Fruit fly (Drosophila melanogaster) ovary, adult (tissue): ENCODE measurements around the gene CG11050.

Source experiments
- CG17801 ChIP-seq: fragments of 200-800 bp; optimal IDR thresholded peaks from 2 replicates; lab custom pipeline; 2019; ENCODE audit warnings: missing biosample characterization, mild to moderate bottlenecking, missing genetic modification characterization, moderate library complexity; ENCODE audit not compliant: partially characterized antibody

CG11050 gene

DNA sequence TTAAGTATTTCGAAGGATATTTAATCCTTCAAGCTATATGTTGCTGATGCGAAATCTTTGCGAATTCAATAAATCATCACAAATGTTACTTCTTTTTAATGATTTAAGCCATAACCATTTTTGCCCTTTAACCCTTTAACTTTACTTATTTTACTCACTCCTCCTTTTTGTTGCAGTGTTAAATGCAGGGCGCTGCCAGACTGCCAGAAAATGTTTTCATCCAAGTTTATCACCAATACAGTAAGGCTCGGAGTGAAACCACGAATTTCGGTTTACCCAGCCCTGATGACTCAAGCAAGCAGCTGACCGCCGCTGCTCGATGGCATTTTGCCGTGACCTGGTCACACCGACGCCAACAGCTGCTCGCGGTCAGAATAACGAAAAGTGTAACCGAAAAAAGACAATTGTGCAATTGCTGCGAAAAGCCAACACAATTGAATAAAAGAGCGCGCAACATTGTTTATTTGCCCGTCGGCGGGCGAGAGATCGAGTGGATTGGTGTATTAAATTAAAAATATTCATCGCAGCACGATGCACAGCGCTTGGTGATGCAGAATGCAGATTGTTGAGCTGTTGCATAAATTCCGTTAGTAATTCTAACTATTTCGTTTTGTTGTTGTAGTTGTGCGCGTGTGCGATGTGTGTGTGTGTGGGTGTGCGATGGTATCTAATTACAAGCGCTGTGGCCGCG, at the start of gene CG11050:
TSS of gene CG11050 (plus strand) at position 329 of the 691 bp plus-strand sequence.
- peak; percentile 66 for TF ChIP-seq CG17801 (GFP tag; lab: Kevin White, UChicago)

DNA sequence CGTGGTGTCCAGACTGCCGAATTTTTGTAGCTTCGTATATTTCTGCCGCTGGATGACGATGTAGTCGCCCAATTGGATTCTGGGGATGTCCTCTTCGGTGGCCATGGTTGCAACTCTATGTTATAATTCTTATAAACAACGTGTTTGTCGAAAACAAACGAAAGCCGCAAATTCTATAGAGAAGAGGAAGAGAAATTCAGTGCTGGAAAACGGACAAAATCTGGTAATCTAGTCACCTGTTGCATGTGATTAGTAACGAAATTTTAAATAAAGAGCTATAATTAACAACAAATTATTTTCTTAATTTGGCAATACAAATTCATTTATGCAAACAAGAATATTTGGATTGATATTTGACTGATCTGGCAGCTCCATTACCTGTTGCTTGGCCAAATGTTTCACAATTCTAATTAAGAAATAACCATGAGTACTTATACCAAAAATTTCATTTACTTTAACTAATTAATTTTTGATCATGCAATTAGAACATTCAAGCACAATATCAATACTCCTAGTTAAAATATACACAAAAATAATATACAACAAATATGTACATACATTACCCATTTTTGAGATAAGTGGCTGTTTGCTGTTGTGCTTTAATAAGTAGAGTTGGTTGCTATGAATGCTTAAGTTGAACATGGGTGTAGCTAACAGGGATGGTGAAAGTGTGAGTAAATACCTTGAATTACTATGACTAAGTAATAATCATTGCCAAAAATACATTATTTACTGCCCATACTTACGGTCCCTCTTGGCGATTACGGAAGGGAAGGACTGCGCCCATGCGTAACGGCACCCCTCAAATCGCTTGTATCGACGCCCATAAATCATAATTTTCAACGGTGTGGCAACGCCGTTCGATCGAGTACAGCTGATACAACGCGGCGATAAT, 49.1 kb upstream of the CG11050 start, which contains the start of the genes Trmt6 and Ent2:
TSS of gene Trmt6 (minus strand) at position 827 of the 895 bp plus-strand sequence.
TSS of gene Ent2 (plus strand) at position 863 of the 895 bp plus-strand sequence.
- peak; percentile 91 for TF ChIP-seq CG17801 (GFP tag; lab: Kevin White, UChicago)

DNA sequence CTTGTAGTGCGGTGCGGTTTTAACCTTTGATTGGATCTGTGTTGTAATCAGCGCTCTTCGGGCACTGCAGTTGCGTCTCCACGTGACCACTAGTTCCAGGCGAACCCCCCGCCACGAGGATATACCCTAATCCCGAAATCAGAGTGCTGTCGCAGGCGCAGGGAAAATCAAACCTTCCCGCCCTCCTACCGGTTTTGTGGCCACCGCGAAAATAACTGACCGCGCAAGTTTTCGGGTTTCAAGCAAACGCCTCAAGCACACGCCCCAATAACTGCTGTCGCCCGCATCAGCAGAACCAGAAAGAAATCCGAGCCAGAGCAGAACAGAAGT, 48.5 kb upstream of the CG11050 start:
- TF ChIP-seq CG17801 (GFP tag; lab: Kevin White, UChicago) = no peak

DNA sequence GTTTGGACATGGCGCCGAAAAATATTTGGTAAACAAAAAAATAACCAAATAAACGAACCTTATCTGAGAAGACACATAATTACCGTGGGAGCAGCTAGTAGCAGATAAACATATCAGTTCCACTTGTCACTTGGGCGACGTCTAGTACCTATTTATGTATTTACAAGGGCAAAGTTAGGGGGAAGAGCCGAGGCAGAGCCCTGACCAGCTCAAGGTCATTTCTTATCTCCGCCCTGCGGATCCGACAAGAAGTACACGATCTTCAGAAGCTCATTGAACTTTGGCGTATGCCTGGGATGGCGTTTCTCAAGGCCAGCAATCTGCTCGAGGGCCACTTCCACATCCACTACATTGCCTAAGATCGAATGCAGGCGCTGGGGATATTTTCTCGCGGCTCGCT, 45.9 kb upstream of the CG11050 start:
- no peak for TF ChIP-seq CG17801 (GFP tag; lab: Kevin White, UChicago)

DNA sequence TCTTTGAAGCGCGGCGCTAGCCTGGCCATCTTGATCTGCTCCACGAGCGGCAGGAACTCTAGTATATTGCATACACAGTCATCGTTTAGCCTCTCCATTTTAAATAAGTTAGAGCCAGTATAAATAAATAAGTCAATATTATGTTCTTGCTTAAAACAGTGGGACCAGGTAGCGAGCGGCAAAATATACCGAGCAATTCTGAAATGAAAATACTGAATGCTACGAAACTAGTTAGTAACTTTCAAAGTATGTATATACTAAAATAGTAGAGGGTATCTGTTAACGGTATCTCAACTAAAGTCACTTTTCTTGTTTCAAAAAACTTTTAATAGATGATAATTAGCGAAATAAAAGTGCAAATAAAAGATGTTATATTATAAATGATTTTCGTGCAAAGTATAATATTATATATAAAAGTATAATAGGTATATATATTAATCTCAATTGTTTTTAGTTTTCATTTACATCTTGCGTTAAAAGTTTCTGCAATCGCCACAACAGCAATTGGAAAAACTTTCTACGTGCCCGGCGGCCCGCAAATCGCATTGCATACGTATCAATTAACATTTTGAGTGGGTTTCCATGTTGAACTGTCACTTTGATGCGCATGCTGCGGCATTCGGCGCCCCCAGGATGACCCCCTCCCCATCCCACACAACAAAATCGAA, 44.7 kb upstream of the CG11050 start, which contains the start of gene CG13766:
TSS of gene CG13766 (minus strand) at position 162 of the 668 bp plus-strand sequence.
- TF ChIP-seq CG17801 (GFP tag; lab: Kevin White, UChicago) = no peak

DNA sequence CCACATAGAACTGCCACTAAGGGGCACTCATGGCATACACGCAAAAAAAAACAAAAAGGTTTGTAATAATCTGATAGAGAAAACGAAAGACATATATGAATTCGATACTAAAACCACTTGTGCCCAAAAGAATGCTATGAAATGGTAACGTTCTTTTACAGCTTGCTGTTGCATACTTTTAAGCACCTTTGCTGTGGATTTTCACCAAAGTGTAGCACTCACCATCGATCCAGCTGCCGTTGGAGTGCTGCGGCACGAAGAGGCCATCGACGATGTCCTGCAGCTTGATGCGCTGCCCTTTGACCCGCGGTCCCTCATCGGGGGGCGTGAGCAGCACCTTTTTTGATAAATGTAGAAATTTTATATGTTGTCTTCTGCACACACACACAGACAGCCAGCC, 31.8 kb upstream of the CG11050 start:
- no peak for TF ChIP-seq CG17801 (GFP tag; lab: Kevin White, UChicago)

DNA sequence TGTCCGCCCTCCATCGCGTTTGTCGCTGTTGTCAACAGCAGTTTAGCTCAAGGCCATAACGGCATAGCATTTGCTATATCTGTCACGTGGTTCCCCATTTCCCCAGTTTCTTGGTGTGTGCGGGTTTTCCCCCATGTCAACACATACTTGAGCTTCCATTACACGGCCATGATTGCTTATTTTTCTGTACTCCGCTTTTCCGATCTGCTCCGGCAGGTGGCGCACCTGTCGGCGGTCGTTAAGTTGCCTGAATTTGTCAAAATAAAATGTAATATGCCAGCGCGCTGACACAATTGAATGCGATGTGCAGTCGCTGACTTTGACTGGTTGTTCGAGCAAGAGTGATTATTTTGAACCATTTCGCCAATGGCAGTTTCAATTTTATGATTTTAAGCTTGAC, 26.5 kb upstream of the CG11050 start:
- TF ChIP-seq CG17801 (GFP tag; lab: Kevin White, UChicago) = no peak

DNA sequence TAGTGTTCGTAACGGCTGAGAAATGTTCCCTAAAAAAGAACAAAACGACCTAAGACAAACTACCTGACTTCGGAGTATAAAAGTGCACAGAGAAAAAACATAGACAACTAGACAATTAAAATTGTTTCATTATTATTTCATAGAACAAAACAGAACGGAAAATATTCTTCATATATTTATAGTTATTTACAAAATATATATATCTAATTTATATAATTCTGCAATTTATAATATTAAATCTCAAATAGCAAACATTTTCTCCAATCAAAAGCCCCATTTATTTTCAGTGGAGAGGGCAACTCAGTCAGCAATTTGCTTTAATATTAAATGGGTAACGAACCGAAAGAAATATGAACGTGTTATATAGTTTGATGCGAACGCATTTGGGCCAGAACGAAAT, 15.8 kb upstream of the CG11050 start:
- TF ChIP-seq CG17801 (GFP tag; lab: Kevin White, UChicago) = no peak

DNA sequence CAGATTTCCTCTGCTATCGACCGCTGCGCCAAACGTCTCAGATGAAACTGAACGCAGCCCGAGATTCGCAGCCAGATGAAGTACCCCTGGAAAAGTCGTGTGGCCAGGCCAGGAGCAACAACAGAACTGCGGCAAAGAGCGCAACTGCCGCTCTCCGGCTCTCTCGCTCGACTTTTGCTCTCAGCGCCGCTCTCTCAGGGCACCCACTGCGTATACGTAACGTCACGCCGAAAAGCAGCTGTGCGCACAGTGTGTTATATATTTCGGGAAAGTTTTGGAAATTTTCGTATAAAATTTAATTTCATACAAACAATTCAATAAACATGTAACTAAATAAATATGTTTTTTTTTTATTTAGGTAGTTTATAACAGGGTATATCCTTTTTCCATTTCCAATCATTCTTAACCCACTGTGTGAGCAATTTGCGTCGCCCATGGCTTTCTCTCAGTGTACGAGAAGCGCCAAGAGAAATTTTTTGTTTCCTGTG, 9.7 kb upstream of the CG11050 start, which contains the start of gene Dpp10:
TSS of gene Dpp10 (minus strand) at position 51 of the 488 bp plus-strand sequence.
- TF ChIP-seq CG17801 (GFP tag; lab: Kevin White, UChicago) = no peak

DNA sequence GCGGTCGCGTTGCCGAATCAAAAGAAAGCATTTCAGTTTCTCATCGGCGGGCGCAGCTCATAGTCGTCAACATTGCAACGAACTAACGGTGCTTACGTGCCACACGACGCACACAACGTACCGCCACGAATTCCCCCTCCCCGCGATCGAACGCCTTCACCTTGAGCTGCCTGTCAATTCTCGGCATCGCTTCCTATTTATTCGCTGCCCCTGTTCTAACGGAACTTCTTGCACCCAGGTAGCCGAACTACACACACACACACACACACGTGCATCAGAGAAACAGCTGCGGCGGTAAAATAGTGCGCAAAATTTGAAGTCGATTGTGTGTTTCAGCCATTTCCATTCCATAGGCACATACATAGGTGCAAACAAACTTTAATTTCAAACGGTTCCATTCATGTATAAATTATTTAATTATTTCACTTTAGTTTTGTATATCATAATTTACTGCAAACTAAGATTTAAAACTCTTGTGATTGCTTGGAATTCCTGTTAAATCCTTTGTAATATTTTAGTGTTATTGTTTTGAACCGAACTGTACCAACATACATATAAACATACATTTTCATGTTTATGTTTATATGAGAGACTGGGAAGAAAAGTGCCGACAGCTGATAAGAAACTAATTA, 679 bp downstream of the CG11050 start:
- no peak for TF ChIP-seq CG17801 (GFP tag; lab: Kevin White, UChicago)

DNA sequence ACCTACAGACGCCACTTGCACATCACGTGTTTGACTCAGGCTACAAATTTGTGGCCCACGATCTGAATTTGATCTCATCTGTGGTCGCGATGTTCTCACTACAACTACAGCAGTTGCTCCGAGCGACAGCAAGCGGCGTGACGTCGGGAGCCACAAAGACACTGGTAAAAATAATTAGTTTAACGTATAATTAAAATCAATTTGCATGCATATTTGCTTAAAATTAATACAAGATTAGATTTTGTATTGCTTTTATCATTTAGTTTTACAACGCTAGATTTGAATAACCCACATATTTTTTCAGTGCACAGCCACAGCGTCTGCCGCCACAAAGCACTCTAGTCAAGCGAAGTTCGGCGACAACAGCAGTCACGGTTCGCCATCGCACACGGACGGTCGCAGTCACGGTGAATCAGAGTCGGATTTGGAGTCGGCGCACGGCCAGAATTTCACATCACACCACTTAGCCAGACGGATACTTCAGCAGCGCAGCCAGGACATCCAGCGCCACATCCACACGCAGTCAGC, 1.7 kb downstream of the CG11050 start:
- peak; percentile 100 for TF ChIP-seq CG17801 (GFP tag; lab: Kevin White, UChicago)

DNA sequence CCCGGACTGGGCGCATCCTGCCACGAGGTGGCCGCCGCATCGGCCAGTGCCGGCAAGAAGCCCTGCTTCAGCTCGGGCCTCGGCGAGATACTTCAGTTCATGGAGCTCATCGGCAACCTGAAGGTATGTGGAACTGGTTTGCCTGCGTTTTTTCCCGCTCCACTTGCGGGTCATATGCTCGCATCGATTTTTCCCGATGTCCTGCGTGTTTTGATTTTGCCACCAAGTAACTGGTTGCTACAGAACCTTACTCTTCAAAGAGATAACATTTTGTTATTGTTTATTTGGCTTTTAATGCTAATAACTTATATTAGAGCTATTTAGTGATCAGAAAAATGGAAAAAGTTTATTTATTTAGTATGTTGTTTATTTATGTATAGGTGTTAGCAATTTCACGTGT, 2.3 kb downstream of the CG11050 start:
- TF ChIP-seq CG17801 (GFP tag; lab: Kevin White, UChicago) = no peak

DNA sequence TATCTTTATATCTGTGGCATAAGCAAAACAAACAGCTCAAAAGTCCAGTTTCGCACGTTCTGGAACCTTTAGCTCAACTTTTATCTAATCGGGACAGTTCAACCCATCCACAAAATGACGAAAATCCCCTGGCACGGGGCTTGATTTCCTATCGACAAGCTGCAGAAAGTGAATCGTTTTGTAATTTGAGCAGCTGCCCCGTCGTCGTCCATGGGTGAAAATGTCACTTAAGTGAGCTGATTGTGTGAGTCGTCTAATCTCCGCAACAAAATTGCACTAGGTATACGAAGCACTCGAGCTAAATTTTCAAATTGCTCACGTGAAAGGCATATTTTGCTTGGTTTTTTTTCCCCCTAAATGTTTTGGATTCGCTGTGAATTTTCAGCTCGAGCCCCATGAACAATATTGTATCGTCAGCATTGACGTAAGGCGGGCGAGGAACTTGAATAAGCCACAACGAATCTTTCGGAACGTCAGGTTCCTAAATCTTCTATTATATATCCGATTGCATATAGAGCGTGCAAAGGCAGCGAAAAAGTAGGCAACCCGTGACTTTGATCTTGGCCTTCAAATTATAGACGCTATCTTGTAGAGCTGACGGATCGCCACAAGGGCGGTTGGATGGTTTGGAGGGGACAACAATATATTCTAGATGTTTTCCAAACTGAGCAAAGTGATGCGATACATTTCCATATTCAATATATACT, 3.6 kb downstream of the CG11050 start:
- TF ChIP-seq CG17801 (GFP tag; lab: Kevin White, UChicago) = no peak
